Worm (Caenorhabditis elegans) whole organism, midembryonic: ENCODE measurements around the gene rab-6.2.
A peak's percentile ranks its signal among the peaks of the same experiment; 100 is the strongest.

ENCODE experiments used
- T22C8.4 ChIP-seq: fragments of 200-800 bp; sonication (Bioruptor generic); IDR thresholded peaks from 2 replicates; pipeline ENCODE4 v1.3.6; 2022; ENCODE audit warnings: missing genetic modification characterization, missing compliant biosample characterization
- cog-1 ChIP-seq: sonication (generic microtip); optimal IDR thresholded peaks from 2 replicates; lab custom pipeline; 2016; ENCODE audit warnings: missing genetic modification characterization, missing compliant biosample characterization
- med-1 ChIP-seq: sonication (generic microtip); optimal IDR thresholded peaks from 2 replicates; lab custom pipeline; 2017; ENCODE audit warnings: missing genetic modification characterization, mild to moderate bottlenecking, missing compliant biosample characterization, antibody characterized with exemption, missing genetic modification reagents; ENCODE audit not compliant: insufficient read depth
- tab-1 ChIP-seq: fragments of 200-800 bp; sonication (Bioruptor generic); IDR thresholded peaks from 2 replicates; pipeline ENCODE4 v1.3.6; 2022; ENCODE audit warnings: missing genetic modification characterization, missing compliant biosample characterization

DNA sequence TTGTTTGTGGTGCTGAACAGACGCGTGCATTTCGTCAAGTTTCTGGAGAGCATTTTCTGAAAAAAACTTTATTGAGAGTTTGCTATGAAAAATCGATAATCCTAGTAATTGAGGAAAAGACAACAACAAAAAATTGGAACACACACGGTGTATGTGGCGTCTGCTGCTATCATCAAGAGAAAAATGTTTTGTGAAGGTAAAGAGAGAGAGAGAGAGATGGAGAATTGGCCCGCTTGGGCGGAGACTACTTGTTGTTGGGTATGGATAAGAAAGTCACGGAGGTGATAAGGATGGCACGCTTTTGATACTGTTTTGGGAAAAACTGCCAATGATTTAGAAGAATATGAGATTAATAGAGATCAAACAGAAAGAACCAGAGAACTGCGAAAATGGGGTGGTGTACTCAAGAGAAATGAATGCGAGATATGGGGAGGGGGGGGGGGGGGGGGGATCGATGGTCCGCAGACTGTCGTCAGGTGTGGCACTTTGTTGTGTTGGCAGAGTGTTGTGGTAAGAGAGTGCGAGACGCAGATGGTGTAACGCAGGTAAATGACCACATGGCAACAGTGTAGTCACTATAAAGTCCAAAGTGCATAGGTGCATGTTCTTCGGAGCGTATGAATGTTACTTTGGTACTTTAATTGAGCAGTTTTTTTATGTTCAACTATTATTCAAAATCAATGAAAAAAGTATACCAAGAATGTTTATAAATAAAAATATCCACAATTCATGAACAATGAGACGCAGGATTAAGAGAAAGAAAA lies 5.0 kb upstream of the rab-6.2 start, which contains the start of gene acdh-7:
- TF ChIP-seq med-1 = no peak
- peak; percentile 44; the same call in 1 of the 2 replicates for TF ChIP-seq T22C8.4 (GFP tag; lab: Robert Waterston, UW)
- no peak for TF ChIP-seq tab-1 (GFP tag; lab: Robert Waterston, UW)
- TF ChIP-seq cog-1 (tag; lab: Kevin White, UChicago) = no peak
